Worm (Caenorhabditis elegans) whole organism, dauer: Measurements from ENCODE around the gene F48C5.2.

Experiments used
- unc-62 ChIP-seq: sonication (generic microtip); optimal IDR thresholded peaks from 2 replicates; lab custom pipeline; 2017; ENCODE audit warnings: missing biosample characterization, missing genetic modification reagents, missing genetic modification characterization

F48C5.2 gene

ce11 chrX:11454231-11454630 lies at the start of gene F48C5.2:
Gene F48C5.2 (minus strand): TSS chrX:11454331.
- TF ChIP-seq unc-62 (GFP tag; lab: Kevin White, UChicago), result no peak

ce11 chrX:11501967-11502366 lies 47.8 kb upstream of the F48C5.2 start, which contains the start of gene F29G6.1:
Gene F29G6.1 (plus strand): TSS chrX:11502267.
- no peak for TF ChIP-seq unc-62 (GFP tag; lab: Kevin White, UChicago)

- no peak for TF ChIP-seq unc-62 (GFP tag; lab: Kevin White, UChicago)
These were observed 46.5 kb upstream of the F48C5.2 start for ce11 chrX:11500589-11500988.

- TF ChIP-seq unc-62 (GFP tag; lab: Kevin White, UChicago), result no peak
These were observed 45.6 kb upstream of the F48C5.2 start, which contains the start of gene T25C12.3 for ce11 chrX:11499738-11500137. Gene T25C12.3 (minus strand): TSS chrX:11499999.

- no peak for TF ChIP-seq unc-62 (GFP tag; lab: Kevin White, UChicago)
These were observed 44.7 kb upstream of the F48C5.2 start for ce11 chrX:11498871-11499270.

- TF ChIP-seq unc-62 (GFP tag; lab: Kevin White, UChicago), result no peak
These were observed 37.7 kb upstream of the F48C5.2 start for ce11 chrX:11491835-11492234.

- no peak for TF ChIP-seq unc-62 (GFP tag; lab: Kevin White, UChicago)
These were observed 35.7 kb upstream of the F48C5.2 start, which contains the start of gene spp-21 for ce11 chrX:11489830-11490229. Gene spp-21 (plus strand): TSS chrX:11490130.

- no peak for TF ChIP-seq unc-62 (GFP tag; lab: Kevin White, UChicago)
These were observed 33.4 kb upstream of the F48C5.2 start, which contains the start of gene spp-9 for ce11 chrX:11487484-11487883. Gene spp-9 (plus strand): TSS chrX:11487784.

ce11 chrX:11484027-11484426 lies 29.9 kb upstream of the F48C5.2 start:
- no peak for TF ChIP-seq unc-62 (GFP tag; lab: Kevin White, UChicago)

ce11 chrX:11482637-11483036 lies 28.5 kb upstream of the F48C5.2 start:
- no peak for TF ChIP-seq unc-62 (GFP tag; lab: Kevin White, UChicago)

ce11 chrX:11482134-11482533 lies 28.0 kb upstream of the F48C5.2 start:
- no peak for TF ChIP-seq unc-62 (GFP tag; lab: Kevin White, UChicago)

- no peak for TF ChIP-seq unc-62 (GFP tag; lab: Kevin White, UChicago)
These were observed 27.6 kb upstream of the F48C5.2 start for ce11 chrX:11481825-11482093.

- no peak for TF ChIP-seq unc-62 (GFP tag; lab: Kevin White, UChicago)
These were observed 27.1 kb upstream of the F48C5.2 start for ce11 chrX:11480990-11481824.

- no peak for TF ChIP-seq unc-62 (GFP tag; lab: Kevin White, UChicago)
These were observed 25.9 kb upstream of the F48C5.2 start for ce11 chrX:11480032-11480431.

- TF ChIP-seq unc-62 (GFP tag; lab: Kevin White, UChicago), result no peak
These were observed 25.3 kb upstream of the F48C5.2 start for ce11 chrX:11479321-11479863.

- no peak for TF ChIP-seq unc-62 (GFP tag; lab: Kevin White, UChicago)
These were observed 24.6 kb upstream of the F48C5.2 start for ce11 chrX:11478758-11479157.

ce11 chrX:11477748-11478147 lies 23.6 kb upstream of the F48C5.2 start:
- TF ChIP-seq unc-62 (GFP tag; lab: Kevin White, UChicago), result no peak
